Fruit fly (Drosophila melanogaster) whole organism, pupa: ENCODE measurements around the gene aly.
A peak's percentile ranks its signal among the peaks of the same experiment; 100 is the strongest.

Source experiments
- CG10348 ChIP-seq: fragments of 200-800 bp; sonication (Bioruptor generic); IDR thresholded peaks from 2 replicates; pipeline ENCODE4 v1.3.6; 2022; ENCODE audit warnings: missing biosample characterization, missing genetic modification characterization
- CG12605 ChIP-seq: fragments of 200-800 bp; sonication (Bioruptor generic); IDR thresholded peaks from 2 replicates; pipeline ENCODE4 v1.3.6; 2022; ENCODE audit warnings: missing biosample characterization, missing genetic modification characterization
- CG13204 ChIP-seq: fragments of 200-800 bp; sonication (Bioruptor generic); optimal IDR thresholded peaks from 2 replicates; lab custom pipeline; 2018; ENCODE audit warnings: missing biosample characterization, mild to moderate bottlenecking, missing genetic modification characterization, moderate library complexity
- CG14655 ChIP-seq: fragments of 200-800 bp; sonication (Bioruptor generic); optimal IDR thresholded peaks from 3 replicates; lab custom pipeline; 2017; ENCODE audit warnings: mild to moderate bottlenecking, missing biosample characterization, missing genetic modification reagents, missing genetic modification characterization
- CG15710 ChIP-seq: fragments of 200-800 bp; sonication (Bioruptor generic); optimal IDR thresholded peaks from 2 replicates; lab custom pipeline; 2018; ENCODE audit warnings: missing biosample characterization, mild to moderate bottlenecking, missing genetic modification characterization, moderate library complexity
- CG17806 ChIP-seq: fragments of 200-800 bp; sonication (Bioruptor generic); optimal IDR thresholded peaks from 2 replicates; lab custom pipeline; 2018; ENCODE audit warnings: missing biosample characterization, mild to moderate bottlenecking, missing genetic modification characterization, moderate library complexity
- CG32121 ChIP-seq: fragments of 200-800 bp; sonication (Bioruptor generic); IDR thresholded peaks from 2 replicates; pipeline ENCODE4 v1.3.6; 2022; ENCODE audit warnings: missing biosample characterization, missing genetic modification characterization
- CG34367 ChIP-seq: fragments of 200-800 bp; sonication (Bioruptor generic); optimal IDR thresholded peaks from 2 replicates; lab custom pipeline; 2018; ENCODE audit warnings: missing biosample characterization, mild to moderate bottlenecking, missing genetic modification characterization
- CG4496 ChIP-seq: fragments of 200-800 bp; sonication (Bioruptor generic); IDR thresholded peaks from 3 replicates; pipeline ENCODE4 v1.3.6; 2022; ENCODE audit warnings: missing biosample characterization, missing genetic modification characterization
- CG8159 ChIP-seq: fragments of 200-800 bp; sonication (Bioruptor generic); optimal IDR thresholded peaks from 3 replicates; lab custom pipeline; 2018; ENCODE audit warnings: missing biosample characterization, mild to moderate bottlenecking, missing genetic modification characterization, moderate library complexity
- CG8301 ChIP-seq: fragments of 200-800 bp; sonication (Bioruptor generic); optimal IDR thresholded peaks from 2 replicates; lab custom pipeline; 2018; ENCODE audit warnings: missing biosample characterization, mild to moderate bottlenecking, missing genetic modification characterization
- CG9948 ChIP-seq: fragments of 200-800 bp; sonication (Bioruptor generic); optimal IDR thresholded peaks from 2 replicates; lab custom pipeline; 2018; ENCODE audit warnings: missing biosample characterization, mild to moderate bottlenecking, missing genetic modification characterization, moderate library complexity
- D1 ChIP-seq: fragments of 200-800 bp; sonication (Bioruptor generic); optimal IDR thresholded peaks from 2 replicates; lab custom pipeline; 2018; ENCODE audit warnings: missing biosample characterization, mild to moderate bottlenecking, missing genetic modification characterization, moderate library complexity
- EcR ChIP-seq: fragments of 200-800 bp; sonication (Bioruptor generic); optimal IDR thresholded peaks from 3 replicates; lab custom pipeline; 2019; ENCODE audit warnings: missing biosample characterization, missing genetic modification characterization, mild to moderate bottlenecking, moderate library complexity, missing genetic modification reagents
- Ets98B ChIP-seq: fragments of 200-800 bp; sonication (Bioruptor generic); IDR thresholded peaks from 2 replicates; pipeline ENCODE4 v1.3.6; 2022; ENCODE audit warnings: missing biosample characterization, missing genetic modification characterization
- Pif1A ChIP-seq: fragments of 200-800 bp; sonication (Bioruptor generic); optimal IDR thresholded peaks from 3 replicates; lab custom pipeline; 2016; ENCODE audit warnings: missing biosample characterization, missing genetic modification characterization
- Pif1B ChIP-seq: fragments of 200-800 bp; sonication (Bioruptor generic); optimal IDR thresholded peaks from 3 replicates; lab custom pipeline; 2016; ENCODE audit warnings: missing biosample characterization, missing genetic modification characterization
- Snoo ChIP-seq: fragments of 200-800 bp; sonication (Bioruptor generic); optimal IDR thresholded peaks from 3 replicates; lab custom pipeline; 2017; ENCODE audit warnings: missing biosample characterization, mild to moderate bottlenecking, missing genetic modification characterization, inconsistent platforms
- fd96Ca ChIP-seq: fragments of 200-800 bp; sonication (Bioruptor generic); IDR thresholded peaks from 3 replicates; pipeline ENCODE4 v1.3.6; 2022; ENCODE audit warnings: missing biosample characterization, missing genetic modification characterization
- gl ChIP-seq: fragments of 200-800 bp; sonication (Bioruptor generic); optimal IDR thresholded peaks from 2 replicates; lab custom pipeline; 2018; ENCODE audit warnings: missing biosample characterization, mild to moderate bottlenecking, missing genetic modification characterization
- rn ChIP-seq: fragments of 200-800 bp; sonication (Bioruptor generic); IDR thresholded peaks from 2 replicates; pipeline ENCODE4 v1.3.6; 2022; ENCODE audit warnings: missing biosample characterization, missing genetic modification characterization

Gene aly

DNA sequence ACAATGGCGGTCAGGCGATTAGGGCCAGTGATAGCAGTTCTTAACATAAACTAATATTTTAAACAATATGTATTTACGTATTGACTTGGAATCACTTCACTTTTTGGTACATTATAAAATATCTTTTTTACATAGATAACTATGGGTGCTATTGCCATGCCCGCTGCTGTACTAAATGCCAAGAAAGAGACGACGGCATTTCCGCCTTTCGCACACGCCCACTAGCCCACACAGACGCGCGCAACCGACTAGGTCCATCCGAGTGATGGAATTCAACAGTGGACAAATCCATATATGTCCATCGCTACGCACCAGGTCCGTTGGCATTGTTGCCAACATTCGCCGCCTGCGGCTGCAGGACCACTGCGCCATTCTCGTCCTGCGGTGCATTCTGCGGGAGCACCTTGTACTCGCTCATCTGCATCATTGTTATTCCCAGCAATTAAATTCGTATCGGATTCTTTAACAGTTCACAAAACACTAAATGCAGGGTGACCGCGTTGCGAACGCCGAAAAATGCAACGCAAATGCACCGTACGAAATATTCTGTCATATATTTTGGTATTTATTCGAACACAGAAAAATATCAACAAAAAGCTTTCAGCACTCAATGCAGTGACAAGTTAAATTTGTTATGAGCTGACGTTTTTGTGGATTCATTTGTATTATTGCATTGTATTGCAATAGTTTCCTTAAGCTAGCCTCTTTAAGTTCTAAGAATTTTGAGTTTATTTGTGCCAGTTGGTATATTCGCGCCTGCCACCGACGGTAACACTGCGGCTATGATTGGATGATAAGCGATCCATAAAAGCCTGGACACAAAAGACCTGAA lies 20.2 kb upstream of the aly start, which contains the start of the genes scramb2 and Sk2:
TSS of gene scramb2 (minus strand) at position 488 of the 832 bp plus-strand sequence.
TSS of gene Sk2 (plus strand) at position 763 of the 832 bp plus-strand sequence.
- peak; percentile 96 for TF ChIP-seq Pif1A
- TF ChIP-seq CG8301, result peak; percentile 97
- TF ChIP-seq CG32121 (GFP tag; lab: Robert Waterston, UW), result peak; percentile 97
- peak; percentile 98 for TF ChIP-seq CG4496 (GFP tag; lab: Robert Waterston, UW)
- TF ChIP-seq CG9948 (tag; lab: Kevin White, UChicago), result peak; percentile 96
- TF ChIP-seq CG13204, result peak; percentile 94
- peak; percentile 91 for TF ChIP-seq gl (tag; lab: Kevin White, UChicago)
- TF ChIP-seq rn (GFP tag; lab: Robert Waterston, UW), result peak; percentile 91
- peak; percentile 97 for TF ChIP-seq CG12605 (GFP tag; lab: Robert Waterston, UW)
- peak; percentile 95 for TF ChIP-seq Pif1B (GFP tag; lab: Kevin White, UChicago)
- TF ChIP-seq CG8159 (tag; lab: Kevin White, UChicago), result peak; percentile 95
- peak; percentile 97 for TF ChIP-seq CG14655
- peak; percentile 67 for TF ChIP-seq CG10348 (GFP tag; lab: Robert Waterston, UW)
- TF ChIP-seq CG34367, result peak; percentile 95
- no peak for TF ChIP-seq EcR (GFP tag; lab: Kevin White, UChicago)
- TF ChIP-seq fd96Ca, result peak; percentile 97
- TF ChIP-seq CG17806, result peak; percentile 96
- no peak for TF ChIP-seq D1 (tag; lab: Kevin White, UChicago)
- peak; percentile 96 for TF ChIP-seq CG15710 (tag; lab: Kevin White, UChicago)
- peak; percentile 95 for TF ChIP-seq Snoo (tag; lab: Kevin White, UChicago)
- peak; percentile 97 for TF ChIP-seq Ets98B (GFP tag; lab: Robert Waterston, UW)

DNA sequence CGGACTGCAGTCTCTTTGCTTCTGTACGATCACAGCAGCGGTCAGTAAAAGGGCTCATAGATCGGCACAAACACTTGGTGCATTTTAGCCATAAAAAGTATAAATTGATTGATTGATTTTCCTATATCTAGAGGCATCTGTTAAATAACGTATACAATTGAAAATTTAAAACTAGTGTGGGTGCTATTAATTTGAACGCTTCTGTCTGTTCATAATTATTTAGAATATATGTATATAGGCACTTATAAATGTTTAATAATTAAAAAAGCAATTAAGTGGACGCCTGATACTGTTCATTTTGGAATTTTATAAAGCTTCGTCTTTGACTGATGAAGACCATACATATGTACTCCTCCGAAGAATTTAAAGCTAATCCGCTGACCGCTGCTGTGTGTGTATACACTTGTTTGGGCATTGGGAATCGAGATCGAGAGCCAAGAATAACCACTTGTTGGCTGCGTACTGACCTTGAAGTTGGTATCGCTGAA lies 19.0 kb upstream of the aly start:
- TF ChIP-seq CG17806 (peak; percentile 87), CG14655 (peak; percentile 83), D1 (tag; lab: Kevin White, UChicago) (peak; percentile 89), gl (tag; lab: Kevin White, UChicago) (peak; percentile 70), fd96Ca (peak; percentile 32; the same call in 1 of the 3 replicates), CG4496 (GFP tag; lab: Robert Waterston, UW) (peak; percentile 74; the same call in 1 of the 3 replicates), Ets98B (GFP tag; lab: Robert Waterston, UW) (peak; percentile 61), CG8159 (tag; lab: Kevin White, UChicago) (peak; percentile 94), CG13204 (peak; percentile 48), CG10348 (GFP tag; lab: Robert Waterston, UW) (no peak), CG9948 (tag; lab: Kevin White, UChicago) (peak; percentile 90), CG8301 (peak; percentile 76), CG32121 (GFP tag; lab: Robert Waterston, UW) (peak; percentile 37; the same call in 1 of the 2 replicates), CG15710 (tag; lab: Kevin White, UChicago) (peak; percentile 92), Snoo (tag; lab: Kevin White, UChicago) (peak; percentile 79), rn (GFP tag; lab: Robert Waterston, UW) (no peak), CG34367 (peak; percentile 87), EcR (GFP tag; lab: Kevin White, UChicago) (no peak), Pif1B (GFP tag; lab: Kevin White, UChicago) (peak; percentile 88), Pif1A (peak; percentile 83), CG12605 (GFP tag; lab: Robert Waterston, UW) (no peak; the same call in 1 of the 2 replicates)

DNA sequence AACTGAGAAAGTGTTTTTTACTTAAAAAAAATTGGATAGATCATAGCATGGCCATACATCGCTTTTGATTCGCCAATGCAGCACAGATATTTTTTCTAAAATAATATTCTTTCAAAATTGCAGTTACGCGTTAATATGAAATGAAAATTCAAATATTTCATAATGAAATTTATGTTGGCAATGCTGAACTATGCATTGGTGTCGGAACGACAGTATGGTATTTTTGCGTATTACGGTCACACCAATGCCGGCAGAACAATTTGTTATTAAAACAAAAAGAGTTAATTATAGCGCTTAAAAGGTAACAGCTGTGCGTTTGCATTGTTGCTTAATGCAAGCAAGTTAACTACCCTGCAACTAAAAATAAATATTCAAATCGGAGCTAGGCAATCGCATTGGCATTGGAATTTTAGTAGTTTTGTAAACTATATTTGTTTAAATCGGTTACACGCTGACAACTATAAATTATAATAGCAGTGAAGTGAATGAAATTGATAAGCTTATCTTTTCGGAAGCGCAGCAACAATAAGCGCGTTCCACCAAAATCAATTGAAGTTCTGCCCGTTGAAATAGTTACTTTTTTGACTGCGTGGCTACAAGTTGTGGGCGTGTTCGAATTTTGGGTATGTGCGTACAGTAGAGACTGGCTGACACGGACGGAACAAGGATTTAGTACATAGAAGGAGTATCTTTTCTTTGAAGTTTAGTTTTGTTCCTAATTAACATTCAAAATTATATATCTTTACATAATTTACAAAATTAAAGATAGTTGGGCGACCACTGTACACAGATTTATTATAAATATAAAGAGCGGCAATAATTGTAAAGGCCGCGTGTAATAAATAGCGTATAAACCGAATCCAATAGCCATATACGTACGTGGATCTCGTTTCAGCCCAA lies 16.1 kb upstream of the aly start, which contains the start of gene Prx4:
TSS of gene Prx4 (plus strand) at position 210 of the 900 bp plus-strand sequence.
- TF ChIP-seq CG12605 (GFP tag; lab: Robert Waterston, UW) (peak; percentile 25; the same call in 1 of the 2 replicates), CG15710 (tag; lab: Kevin White, UChicago) (peak; percentile 56), CG9948 (tag; lab: Kevin White, UChicago) (peak; percentile 60), CG4496 (GFP tag; lab: Robert Waterston, UW) (peak; percentile 87), EcR (GFP tag; lab: Kevin White, UChicago) (no peak), CG8159 (tag; lab: Kevin White, UChicago) (peak; percentile 53), D1 (tag; lab: Kevin White, UChicago) (no peak), gl (tag; lab: Kevin White, UChicago) (no peak), CG13204 (no peak), CG17806 (peak; percentile 41), CG8301 (peak; percentile 68), CG10348 (GFP tag; lab: Robert Waterston, UW) (no peak), CG14655 (peak; percentile 66), Snoo (tag; lab: Kevin White, UChicago) (peak; percentile 52), Pif1A (peak; percentile 66), rn (GFP tag; lab: Robert Waterston, UW) (0 out of 2 replicates have a peak, but pooled peaks have one; percentile 22), fd96Ca (0 out of 3 replicates have a peak, but pooled peaks have one; percentile 26), Ets98B (GFP tag; lab: Robert Waterston, UW) (peak; percentile 75), CG34367 (peak; percentile 43), CG32121 (GFP tag; lab: Robert Waterston, UW) (peak; percentile 77), Pif1B (GFP tag; lab: Kevin White, UChicago) (peak; percentile 73)
